Worm (Caenorhabditis elegans) whole organism, L2 larva: ENCODE results near the gene C49F8.14.

Experiments used
- C34F6.9 ChIP-seq: fragments of 150-350 bp; optimal IDR thresholded peaks from 2 replicates; lab custom pipeline; 2014; ENCODE audit warnings: missing biosample characterization, missing genetic modification characterization
- F13H6.1 ChIP-seq: sonication (generic microtip); optimal IDR thresholded peaks from 2 replicates; lab custom pipeline; 2016; ENCODE audit warnings: missing genetic modification characterization, missing compliant biosample characterization
- R02D3.7 ChIP-seq: fragments of 150-350 bp; optimal IDR thresholded peaks from 2 replicates; lab custom pipeline; 2014; ENCODE audit warnings: missing biosample characterization, missing genetic modification characterization
- Y55F3AM.14 ChIP-seq: fragments of 200-800 bp; sonication (Bioruptor generic); optimal IDR thresholded peaks from 2 replicates; lab custom pipeline; 2018; ENCODE audit warnings: mild to moderate bottlenecking, missing genetic modification characterization, missing compliant biosample characterization
- ZK546.5 ChIP-seq: sonication (generic microtip); optimal IDR thresholded peaks from 2 replicates; lab custom pipeline; 2017; ENCODE audit warnings: missing biosample characterization, missing genetic modification characterization
- alr-1 ChIP-seq: fragments of 150-350 bp; optimal IDR thresholded peaks from 2 replicates; lab custom pipeline; 2014; ENCODE audit warnings: missing biosample characterization, missing genetic modification characterization
- aly-2 ChIP-seq: fragments of 150-350 bp; optimal IDR thresholded peaks from 2 replicates; lab custom pipeline; 2014; ENCODE audit warnings: missing biosample characterization, missing genetic modification characterization
- ama-1 ChIP-seq: fragments of 150-350 bp; optimal IDR thresholded peaks from 2 replicates; lab custom pipeline; 2018; ENCODE audit warnings: inconsistent platforms
- blmp-1 ChIP-seq: sonication (generic microtip); optimal IDR thresholded peaks from 2 replicates; lab custom pipeline; 2017; ENCODE audit warnings: missing genetic modification characterization, mild to moderate bottlenecking, missing compliant biosample characterization, antibody characterized with exemption, moderate library complexity; ENCODE audit not compliant: insufficient read depth
- ceh-16 ChIP-seq: fragments of 150-350 bp; optimal IDR thresholded peaks from 2 replicates; lab custom pipeline; 2014; ENCODE audit warnings: missing biosample characterization, missing genetic modification characterization
- ceh-82 ChIP-seq: fragments of 150-350 bp; optimal IDR thresholded peaks from 2 replicates; lab custom pipeline; 2014; ENCODE audit warnings: missing biosample characterization, missing genetic modification characterization
- crh-2 ChIP-seq: sonication (generic microtip); optimal IDR thresholded peaks from 2 replicates; lab custom pipeline; 2017; ENCODE audit warnings: missing biosample characterization, missing genetic modification characterization
- dmd-4 ChIP-seq: sonication (generic microtip); optimal IDR thresholded peaks from 2 replicates; lab custom pipeline; 2017; ENCODE audit warnings: missing biosample characterization, missing genetic modification characterization
- elt-1 ChIP-seq: fragments of 150-350 bp; optimal IDR thresholded peaks from 2 replicates; lab custom pipeline; 2014; ENCODE audit warnings: missing biosample characterization, missing genetic modification characterization
- lin-13 ChIP-seq: fragments of 150-350 bp; optimal IDR thresholded peaks from 2 replicates; lab custom pipeline; 2014; ENCODE audit warnings: missing biosample characterization, missing genetic modification reagents, missing genetic modification characterization
- lin-39 ChIP-seq: fragments of 150-350 bp; optimal IDR thresholded peaks from 2 replicates; lab custom pipeline; 2014; ENCODE audit warnings: missing biosample characterization, missing genetic modification reagents, missing genetic modification characterization
- lsy-2 ChIP-seq, 2 experiments: fragments of 150-350 bp in 1 of 2; sonication (generic microtip) in 1 of 2; optimal IDR thresholded peaks; 2 replicates each; lab custom pipeline; 2014 to 2017; ENCODE audit warnings: missing biosample characterization in 2 of 2, missing genetic modification characterization in 2 of 2
- mab-5 ChIP-seq: fragments of 150-350 bp; optimal IDR thresholded peaks from 2 replicates; lab custom pipeline; 2014; ENCODE audit warnings: missing biosample characterization, missing genetic modification characterization
- mdl-1 ChIP-seq, 2 experiments: fragments of 150-350 bp in 1 of 2; sonication (generic microtip) in 1 of 2; optimal IDR thresholded peaks; 2 replicates each; lab custom pipeline; 2017; ENCODE audit warnings: missing biosample characterization in 2 of 2, missing genetic modification characterization in 2 of 2
- nhr-10 ChIP-seq: sonication (generic microtip); optimal IDR thresholded peaks from 2 replicates; lab custom pipeline; 2017; ENCODE audit warnings: missing biosample characterization, missing genetic modification characterization
- nhr-11 ChIP-seq: fragments of 150-350 bp; optimal IDR thresholded peaks from 2 replicates; lab custom pipeline; 2014; ENCODE audit warnings: missing biosample characterization, missing genetic modification characterization
- nhr-12 ChIP-seq: fragments of 150-350 bp; optimal IDR thresholded peaks from 2 replicates; lab custom pipeline; 2014; ENCODE audit warnings: missing biosample characterization, missing genetic modification characterization
- nhr-129 ChIP-seq: fragments of 150-350 bp; optimal IDR thresholded peaks from 2 replicates; lab custom pipeline; 2014; ENCODE audit warnings: missing biosample characterization, missing genetic modification characterization
- nhr-23 ChIP-seq: fragments of 150-350 bp; optimal IDR thresholded peaks from 2 replicates; lab custom pipeline; 2014; ENCODE audit warnings: missing biosample characterization, missing genetic modification reagents, missing genetic modification characterization
- nhr-25 ChIP-seq: fragments of 150-350 bp; sonication (generic microtip); optimal IDR thresholded peaks from 3 replicates; lab custom pipeline; 2014; ENCODE audit warnings: missing biosample characterization, missing genetic modification characterization
- nhr-77 ChIP-seq: fragments of 150-350 bp; optimal IDR thresholded peaks from 2 replicates; lab custom pipeline; 2014; ENCODE audit warnings: missing biosample characterization, missing genetic modification characterization
- peb-1 ChIP-seq: fragments of 150-350 bp; optimal IDR thresholded peaks from 2 replicates; lab custom pipeline; 2014; ENCODE audit warnings: missing biosample characterization, missing genetic modification characterization
- sem-4 ChIP-seq: fragments of 150-350 bp; optimal IDR thresholded peaks from 2 replicates; lab custom pipeline; 2014; ENCODE audit warnings: missing biosample characterization, missing genetic modification reagents, missing genetic modification characterization
- sma-3 ChIP-seq: sonication (generic microtip); optimal IDR thresholded peaks from 2 replicates; lab custom pipeline; 2016; ENCODE audit warnings: missing genetic modification reagents, missing genetic modification characterization, missing compliant biosample characterization
- sma-9 ChIP-seq, 2 experiments: fragments of 150-350 bp in 1 of 2; sonication (generic microtip) in 1 of 2; optimal IDR thresholded peaks; 2 replicates each; lab custom pipeline; 2014 to 2016; ENCODE audit warnings: missing genetic modification characterization in 2 of 2, mild to moderate bottlenecking in 1 of 2, missing biosample characterization in 1 of 2, missing compliant biosample characterization in 1 of 2, missing genetic modification reagents in 1 of 2, moderate library complexity in 1 of 2
- snpc-4 ChIP-seq: fragments of 150-350 bp; optimal IDR thresholded peaks from 2 replicates; lab custom pipeline; 2014; ENCODE audit warnings: missing biosample characterization, missing genetic modification characterization
- unc-39 ChIP-seq: fragments of 150-350 bp; optimal IDR thresholded peaks from 2 replicates; lab custom pipeline; 2014; ENCODE audit warnings: missing biosample characterization, missing genetic modification characterization
- unc-55 ChIP-seq: fragments of 150-350 bp; sonication (generic microtip); optimal IDR thresholded peaks from 3 replicates; lab custom pipeline; 2014; ENCODE audit warnings: missing biosample characterization, missing genetic modification reagents, missing genetic modification characterization
- unc-62 ChIP-seq: fragments of 150-350 bp; optimal IDR thresholded peaks from 2 replicates; lab custom pipeline; 2014; ENCODE audit warnings: missing biosample characterization, missing genetic modification reagents, missing genetic modification characterization
- ztf-11 ChIP-seq: sonication (generic microtip); optimal IDR thresholded peaks from 2 replicates; lab custom pipeline; 2017; ENCODE audit warnings: missing biosample characterization, missing genetic modification characterization

Gene C49F8.14

DNA sequence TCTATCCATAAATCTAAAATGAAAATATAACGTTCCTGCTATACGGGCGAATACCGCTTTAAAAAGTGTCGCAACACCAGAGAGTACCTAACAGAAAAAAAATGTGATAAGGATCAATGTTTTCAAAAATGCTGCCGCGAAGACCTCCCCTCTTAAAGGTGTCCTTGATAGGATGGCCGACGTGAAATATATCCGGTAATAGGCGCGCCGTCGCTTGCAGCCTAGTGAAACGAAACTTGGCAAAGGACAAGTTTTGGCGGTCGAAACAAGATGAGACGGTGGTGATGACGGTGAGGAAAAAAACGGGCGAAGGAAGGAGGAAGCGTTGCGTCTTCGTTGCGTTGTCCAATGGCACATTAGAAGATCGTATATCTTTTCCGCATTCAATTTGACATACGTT, 12.1 kb upstream of the C49F8.14 start:
- TF ChIP-seq nhr-129 (tag; lab: Kevin White, UChicago) (peak; percentile 16), sma-3 (GFP tag; lab: Kevin White, UChicago) (peak; percentile 4), sem-4 (peak; percentile 13), ceh-16 (tag; lab: Kevin White, UChicago) (peak; percentile 77), elt-1 (peak; percentile 9), blmp-1 (tag; lab: Kevin White, UChicago) (peak; percentile 20), nhr-25 (tag; lab: Kevin White, UChicago) (peak; percentile 70), unc-62 (GFP tag; lab: Kevin White, UChicago) (no peak), Y55F3AM.14 (GFP tag; lab: Kevin White, UChicago) (no peak)

DNA sequence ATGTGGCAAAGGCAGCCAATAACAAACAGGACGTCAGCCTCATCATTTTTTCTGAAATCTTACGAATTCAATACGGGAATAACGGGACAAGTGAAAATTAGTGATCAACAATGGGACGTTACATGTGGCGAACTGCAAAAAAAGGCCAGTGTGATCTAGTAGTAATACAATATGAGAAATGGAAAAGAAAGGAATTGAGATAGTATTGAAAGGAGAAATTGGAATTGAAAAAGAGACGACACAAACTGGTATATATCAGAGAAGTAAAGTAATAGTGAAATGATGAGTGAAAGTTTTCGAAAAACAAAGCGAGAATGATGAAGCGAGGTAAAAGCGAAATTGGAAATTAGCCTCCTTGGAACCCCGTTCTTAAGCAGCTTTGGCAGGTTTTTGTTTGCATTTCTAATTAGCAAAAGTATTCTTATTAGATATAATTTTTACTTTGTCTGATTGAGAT, 10.8 kb upstream of the C49F8.14 start, which contains the start of gene C49F8.3:
C49F8.3 (minus strand) TSS at position 51 of the 457 bp plus-strand sequence.
- TF ChIP-seq blmp-1 (tag; lab: Kevin White, UChicago) (peak; percentile 94), mab-5 (tag; lab: Kevin White, UChicago) (no peak)

ce11 chrX:13384743-13385142, 8.0 kb upstream of the C49F8.14 start:
- TF ChIP-seq Y55F3AM.14 (GFP tag; lab: Kevin White, UChicago), result no peak
- no peak for TF ChIP-seq sem-4
- TF ChIP-seq sma-3 (GFP tag; lab: Kevin White, UChicago), result no peak
- no peak for TF ChIP-seq lin-39 (tag; lab: Kevin White, UChicago)
- TF ChIP-seq nhr-12 (tag; lab: Kevin White, UChicago), result no peak
- TF ChIP-seq, all 48 proteins: peak for 0

DNA sequence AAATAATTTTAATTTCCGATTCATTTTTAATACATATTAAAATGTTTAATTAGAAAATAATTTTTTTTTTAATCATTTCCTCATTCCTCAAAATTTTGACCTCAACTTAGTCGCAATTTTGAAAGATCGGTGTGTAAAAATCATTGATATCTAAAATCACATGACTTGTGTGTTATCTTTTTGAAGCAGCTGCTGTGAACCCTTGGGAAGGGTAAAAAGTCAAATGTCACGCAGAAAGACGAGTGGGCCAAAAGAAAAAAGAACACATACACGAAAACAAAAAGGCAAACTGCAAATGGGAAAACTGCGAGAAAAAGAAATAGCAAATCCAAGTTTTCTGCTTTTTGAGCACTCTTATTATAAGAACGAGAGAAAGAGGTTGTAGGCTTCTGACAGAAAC, 6.5 kb upstream of the C49F8.14 start:
- no peak for TF ChIP-seq nhr-77
- TF ChIP-seq peb-1 (tag; lab: Kevin White, UChicago), result no peak
- TF ChIP-seq dmd-4 (tag; lab: Kevin White, UChicago), result no peak
- peak; percentile 31 for TF ChIP-seq C34F6.9 (tag; lab: Kevin White, UChicago)
- peak; percentile 33 for TF ChIP-seq nhr-129 (tag; lab: Kevin White, UChicago)
- TF ChIP-seq ceh-16 (tag; lab: Kevin White, UChicago), result no peak
- no peak for TF ChIP-seq F13H6.1 (tag; lab: Kevin White, UChicago)
- no peak for TF ChIP-seq alr-1 (tag; lab: Kevin White, UChicago)
- peak in 1 of 2 experiments; percentile 38 for TF ChIP-seq lsy-2 (tag; optimal IDR thresholded peaks at IDR 0.05; lab: Kevin White, UChicago)
- no peak for TF ChIP-seq lin-39 (tag; lab: Kevin White, UChicago)
- TF ChIP-seq crh-2, result no peak
- TF ChIP-seq nhr-11 (tag; lab: Kevin White, UChicago), result no peak
- no peak for TF ChIP-seq aly-2
- no peak for TF ChIP-seq snpc-4 (tag; lab: Kevin White, UChicago)
- no peak for TF ChIP-seq ztf-11
- peak; percentile 44 for TF ChIP-seq sma-9 (GFP tag; optimal IDR thresholded peaks at IDR 0.05; lab: Kevin White, UChicago)
- no peak for TF ChIP-seq sma-9 (tag; optimal IDR thresholded peaks at IDR 0.05; lab: Kevin White, UChicago)
- no peak for TF ChIP-seq lin-13 (GFP tag; lab: Kevin White, UChicago)
- TF ChIP-seq ceh-82 (tag; lab: Kevin White, UChicago), result no peak

DNA sequence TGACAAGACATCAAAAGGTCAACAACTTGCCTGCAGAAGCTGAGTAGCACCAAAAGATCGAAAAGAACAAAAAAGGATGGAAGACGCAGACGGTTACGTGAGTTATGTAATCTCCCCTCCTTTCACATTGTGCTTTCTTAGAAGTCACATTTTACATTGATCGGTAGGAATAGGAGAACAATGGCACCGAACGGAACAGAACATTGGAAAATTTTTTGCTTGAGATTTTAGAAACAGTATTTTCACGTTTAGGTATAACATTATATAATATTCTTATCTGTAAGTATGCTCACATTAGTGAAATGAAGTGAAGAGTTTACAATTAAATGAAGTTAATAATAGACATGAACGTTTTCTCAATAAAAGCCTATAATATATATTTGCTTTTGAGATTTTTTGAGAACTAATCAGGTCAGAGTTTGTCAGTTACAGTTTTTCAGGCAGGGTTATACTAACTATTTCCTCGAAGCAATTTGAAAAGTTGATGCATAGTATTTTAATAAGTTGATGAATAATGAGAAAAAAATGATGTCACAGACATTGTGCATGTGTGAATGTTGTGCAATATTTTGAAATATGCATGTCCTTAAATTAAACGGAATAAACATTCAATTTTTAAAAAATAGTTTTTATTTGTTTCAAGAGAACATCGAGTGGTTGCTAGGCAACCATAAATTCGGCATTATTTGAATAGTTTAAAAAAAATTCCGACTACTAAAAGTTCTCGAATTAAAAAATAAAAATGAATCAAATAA, 4.4 kb upstream of the C49F8.14 start:
- TF ChIP-seq nhr-23 (tag; lab: Kevin White, UChicago) (no peak), elt-1 (no peak), unc-39 (tag; lab: Kevin White, UChicago) (no peak), nhr-10 (tag; lab: Kevin White, UChicago) (no peak), ama-1 (lab: Kevin White, UChicago) (no peak), unc-55 (GFP tag; lab: Kevin White, UChicago) (peak; percentile 36), R02D3.7 (tag; lab: Kevin White, UChicago) (no peak), mdl-1 (tag; optimal IDR thresholded peaks at IDR 0.05; lab: Kevin White, UChicago) (no peak), aly-2 (no peak), nhr-129 (tag; lab: Kevin White, UChicago) (peak; percentile 35), lin-13 (GFP tag; lab: Kevin White, UChicago) (no peak), ZK546.5 (tag; lab: Kevin White, UChicago) (no peak)
